Fruit fly (Drosophila melanogaster) whole organism, pupa: ENCODE results near the gene Acp36DE.

Experiments used
- CG10348 ChIP-seq: fragments of 200-800 bp; sonication (Bioruptor generic); IDR thresholded peaks from 2 replicates; pipeline ENCODE4 v1.3.6; 2022; ENCODE audit warnings: missing biosample characterization, missing genetic modification characterization
- CG12605 ChIP-seq: fragments of 200-800 bp; sonication (Bioruptor generic); IDR thresholded peaks from 2 replicates; pipeline ENCODE4 v1.3.6; 2022; ENCODE audit warnings: missing biosample characterization, missing genetic modification characterization
- CG13204 ChIP-seq: fragments of 200-800 bp; sonication (Bioruptor generic); optimal IDR thresholded peaks from 2 replicates; lab custom pipeline; 2018; ENCODE audit warnings: missing biosample characterization, mild to moderate bottlenecking, missing genetic modification characterization, moderate library complexity
- CG14655 ChIP-seq: fragments of 200-800 bp; sonication (Bioruptor generic); optimal IDR thresholded peaks from 3 replicates; lab custom pipeline; 2017; ENCODE audit warnings: mild to moderate bottlenecking, missing biosample characterization, missing genetic modification reagents, missing genetic modification characterization
- CG15710 ChIP-seq: fragments of 200-800 bp; sonication (Bioruptor generic); optimal IDR thresholded peaks from 2 replicates; lab custom pipeline; 2018; ENCODE audit warnings: missing biosample characterization, mild to moderate bottlenecking, missing genetic modification characterization, moderate library complexity
- CG17806 ChIP-seq: fragments of 200-800 bp; sonication (Bioruptor generic); optimal IDR thresholded peaks from 2 replicates; lab custom pipeline; 2018; ENCODE audit warnings: missing biosample characterization, mild to moderate bottlenecking, missing genetic modification characterization, moderate library complexity
- CG32121 ChIP-seq: fragments of 200-800 bp; sonication (Bioruptor generic); IDR thresholded peaks from 2 replicates; pipeline ENCODE4 v1.3.6; 2022; ENCODE audit warnings: missing biosample characterization, missing genetic modification characterization
- CG34367 ChIP-seq: fragments of 200-800 bp; sonication (Bioruptor generic); optimal IDR thresholded peaks from 2 replicates; lab custom pipeline; 2018; ENCODE audit warnings: missing biosample characterization, mild to moderate bottlenecking, missing genetic modification characterization
- CG4496 ChIP-seq: fragments of 200-800 bp; sonication (Bioruptor generic); IDR thresholded peaks from 3 replicates; pipeline ENCODE4 v1.3.6; 2022; ENCODE audit warnings: missing biosample characterization, missing genetic modification characterization
- CG8159 ChIP-seq: fragments of 200-800 bp; sonication (Bioruptor generic); optimal IDR thresholded peaks from 3 replicates; lab custom pipeline; 2018; ENCODE audit warnings: missing biosample characterization, mild to moderate bottlenecking, missing genetic modification characterization, moderate library complexity
- CG8301 ChIP-seq: fragments of 200-800 bp; sonication (Bioruptor generic); optimal IDR thresholded peaks from 2 replicates; lab custom pipeline; 2018; ENCODE audit warnings: missing biosample characterization, mild to moderate bottlenecking, missing genetic modification characterization
- CG9948 ChIP-seq: fragments of 200-800 bp; sonication (Bioruptor generic); optimal IDR thresholded peaks from 2 replicates; lab custom pipeline; 2018; ENCODE audit warnings: missing biosample characterization, mild to moderate bottlenecking, missing genetic modification characterization, moderate library complexity
- D1 ChIP-seq: fragments of 200-800 bp; sonication (Bioruptor generic); optimal IDR thresholded peaks from 2 replicates; lab custom pipeline; 2018; ENCODE audit warnings: missing biosample characterization, mild to moderate bottlenecking, missing genetic modification characterization, moderate library complexity
- EcR ChIP-seq: fragments of 200-800 bp; sonication (Bioruptor generic); optimal IDR thresholded peaks from 3 replicates; lab custom pipeline; 2019; ENCODE audit warnings: missing biosample characterization, missing genetic modification characterization, mild to moderate bottlenecking, moderate library complexity, missing genetic modification reagents
- Ets98B ChIP-seq: fragments of 200-800 bp; sonication (Bioruptor generic); IDR thresholded peaks from 2 replicates; pipeline ENCODE4 v1.3.6; 2022; ENCODE audit warnings: missing biosample characterization, missing genetic modification characterization
- Pif1A ChIP-seq: fragments of 200-800 bp; sonication (Bioruptor generic); optimal IDR thresholded peaks from 3 replicates; lab custom pipeline; 2016; ENCODE audit warnings: missing biosample characterization, missing genetic modification characterization
- Pif1B ChIP-seq: fragments of 200-800 bp; sonication (Bioruptor generic); optimal IDR thresholded peaks from 3 replicates; lab custom pipeline; 2016; ENCODE audit warnings: missing biosample characterization, missing genetic modification characterization
- Snoo ChIP-seq: fragments of 200-800 bp; sonication (Bioruptor generic); optimal IDR thresholded peaks from 3 replicates; lab custom pipeline; 2017; ENCODE audit warnings: missing biosample characterization, mild to moderate bottlenecking, missing genetic modification characterization, inconsistent platforms
- fd96Ca ChIP-seq: fragments of 200-800 bp; sonication (Bioruptor generic); IDR thresholded peaks from 3 replicates; pipeline ENCODE4 v1.3.6; 2022; ENCODE audit warnings: missing biosample characterization, missing genetic modification characterization
- gl ChIP-seq: fragments of 200-800 bp; sonication (Bioruptor generic); optimal IDR thresholded peaks from 2 replicates; lab custom pipeline; 2018; ENCODE audit warnings: missing biosample characterization, mild to moderate bottlenecking, missing genetic modification characterization
- rn ChIP-seq: fragments of 200-800 bp; sonication (Bioruptor generic); IDR thresholded peaks from 2 replicates; pipeline ENCODE4 v1.3.6; 2022; ENCODE audit warnings: missing biosample characterization, missing genetic modification characterization

Gene Acp36DE

DNA sequence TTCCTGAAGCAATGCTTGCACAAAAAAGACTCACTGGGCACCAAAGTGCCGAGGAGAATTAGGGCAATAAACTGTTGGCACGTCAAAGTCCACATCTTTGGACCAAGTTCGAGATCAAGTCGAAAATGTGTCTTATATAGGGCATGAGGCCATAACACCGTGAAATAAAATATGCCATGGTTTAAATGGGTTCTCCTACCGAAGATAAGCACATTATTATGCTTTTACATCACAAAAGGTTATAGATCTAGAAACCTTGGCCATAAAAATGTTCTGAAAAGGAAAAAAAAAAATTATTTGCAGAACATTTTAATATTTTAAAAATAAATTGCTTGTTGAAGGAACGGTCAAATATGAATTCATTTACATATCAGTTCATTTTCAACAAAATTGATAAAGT is at the start of gene Acp36DE:
Gene Acp36DE (minus strand): TSS at position 101 of the 400 bp plus-strand sequence.
- TF ChIP-seq CG12605 (GFP tag; lab: Robert Waterston, UW) (no peak), CG15710 (no peak), CG9948 (tag; lab: Kevin White, UChicago) (no peak), CG8301 (no peak), Ets98B (GFP tag; lab: Robert Waterston, UW) (no peak), gl (no peak), CG4496 (GFP tag; lab: Robert Waterston, UW) (no peak), Pif1A (GFP tag; lab: Kevin White, UChicago) (no peak), D1 (tag; lab: Kevin White, UChicago) (no peak), CG10348 (no peak), rn (GFP tag; lab: Robert Waterston, UW) (no peak), fd96Ca (no peak), Snoo (no peak), CG34367 (no peak)

DNA sequence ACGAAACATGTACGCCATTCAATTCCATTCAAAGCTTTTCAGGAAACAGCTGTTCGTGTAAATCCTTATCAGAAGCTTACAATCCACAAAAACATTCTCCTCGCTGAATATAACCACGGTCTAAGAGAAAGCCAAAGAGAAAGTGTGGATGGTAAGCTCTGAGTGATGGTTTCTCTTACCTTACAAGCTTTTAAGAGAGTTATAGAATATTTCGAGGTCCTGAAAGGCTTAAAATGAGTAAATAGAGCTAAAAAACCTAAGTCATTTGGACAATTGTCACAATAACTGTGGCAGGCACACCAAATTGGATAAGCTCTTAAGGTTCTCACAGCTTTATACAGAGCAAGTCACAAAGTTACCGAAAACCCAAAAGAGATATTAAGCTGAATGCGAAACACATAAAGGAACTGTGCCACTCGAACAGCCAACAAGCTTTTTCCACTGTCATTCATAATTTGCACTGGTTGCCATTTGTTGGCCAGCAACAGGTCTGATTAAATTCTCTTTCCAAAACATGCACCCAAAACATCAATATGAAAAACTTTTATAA is 36.5 kb upstream of the Acp36DE start:
- TF ChIP-seq CG15710: no peak
- TF ChIP-seq Ets98B (GFP tag; lab: Robert Waterston, UW): no peak
- TF ChIP-seq Pif1A (GFP tag; lab: Kevin White, UChicago): no peak
- no peak for TF ChIP-seq CG8159 (tag; lab: Kevin White, UChicago)
- no peak for TF ChIP-seq fd96Ca
- TF ChIP-seq CG13204: no peak
- no peak for TF ChIP-seq gl
- TF ChIP-seq CG4496 (GFP tag; lab: Robert Waterston, UW): no peak
- no peak for TF ChIP-seq Snoo
- no peak for TF ChIP-seq Pif1B (GFP tag; lab: Kevin White, UChicago)
- no peak for TF ChIP-seq rn (GFP tag; lab: Robert Waterston, UW)

dm6 chr2L:18389987-18390386 is 31.2 kb upstream of the Acp36DE start:
- no peak for TF ChIP-seq fd96Ca
- TF ChIP-seq CG12605 (GFP tag; lab: Robert Waterston, UW): no peak
- TF ChIP-seq CG17806 (tag; lab: Kevin White, UChicago): no peak
- no peak for TF ChIP-seq CG34367
- TF ChIP-seq CG8301: no peak

- TF ChIP-seq CG13204 (no peak), D1 (tag; lab: Kevin White, UChicago) (no peak), CG8159 (tag; lab: Kevin White, UChicago) (no peak), CG14655 (GFP tag; lab: Kevin White, UChicago) (no peak)
Observed at dm6 chr2L:18387749-18388148, 28.9 kb upstream of the Acp36DE start.

DNA sequence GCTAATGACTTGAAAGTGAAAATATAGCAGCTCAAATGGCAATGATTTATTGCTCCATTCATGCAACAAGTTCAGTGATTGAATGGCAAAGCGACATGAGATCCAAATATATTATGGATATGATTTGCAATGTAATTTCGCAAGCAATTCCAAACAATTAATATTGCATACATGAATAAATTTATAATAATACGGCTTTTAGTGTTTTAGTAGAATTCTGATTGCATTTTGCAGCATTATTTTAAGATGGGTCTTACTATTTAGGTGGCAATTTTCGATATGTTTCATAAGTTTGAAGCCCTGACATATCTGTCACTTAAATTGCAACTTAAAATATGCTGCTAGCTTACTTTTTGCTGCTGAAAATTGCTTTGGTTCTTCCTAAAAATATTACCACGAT is 19.5 kb upstream of the Acp36DE start, which contains the start of gene CG34171:
Gene CG34171 (plus strand): TSS at position 301 of the 400 bp plus-strand sequence.
- TF ChIP-seq CG15710 (no peak), CG8301 (no peak), CG9948 (tag; lab: Kevin White, UChicago) (no peak), CG17806 (tag; lab: Kevin White, UChicago) (no peak), fd96Ca (no peak), gl (no peak), CG13204 (no peak), CG32121 (GFP tag; lab: Robert Waterston, UW) (no peak), CG4496 (GFP tag; lab: Robert Waterston, UW) (no peak), CG12605 (GFP tag; lab: Robert Waterston, UW) (no peak), CG10348 (no peak), rn (GFP tag; lab: Robert Waterston, UW) (no peak), Snoo (no peak), D1 (tag; lab: Kevin White, UChicago) (no peak), Pif1A (GFP tag; lab: Kevin White, UChicago) (no peak), CG34367 (no peak), Ets98B (GFP tag; lab: Robert Waterston, UW) (no peak), CG8159 (tag; lab: Kevin White, UChicago) (no peak), EcR (GFP tag; lab: Kevin White, UChicago) (no peak), Pif1B (GFP tag; lab: Kevin White, UChicago) (no peak)

- peak; percentile 48 for TF ChIP-seq CG14655 (GFP tag; lab: Kevin White, UChicago)
- TF ChIP-seq CG8159 (tag; lab: Kevin White, UChicago): peak; percentile 32
- peak; percentile 6 for TF ChIP-seq CG15710
- TF ChIP-seq CG8301: peak; percentile 43
- TF ChIP-seq Ets98B (GFP tag; lab: Robert Waterston, UW): peak; percentile 14; the same call in 1 of the 2 replicates
- peak; percentile 35 for TF ChIP-seq Snoo
- no peak for TF ChIP-seq gl
- TF ChIP-seq CG9948 (tag; lab: Kevin White, UChicago): peak; percentile 23
- TF ChIP-seq CG4496 (GFP tag; lab: Robert Waterston, UW): 0 out of 3 replicates have a peak, but pooled peaks have one; percentile 44
- no peak for TF ChIP-seq EcR (GFP tag; lab: Kevin White, UChicago)
Observed at dm6 chr2L:18377109-18377508, 18.3 kb upstream of the Acp36DE start.

DNA sequence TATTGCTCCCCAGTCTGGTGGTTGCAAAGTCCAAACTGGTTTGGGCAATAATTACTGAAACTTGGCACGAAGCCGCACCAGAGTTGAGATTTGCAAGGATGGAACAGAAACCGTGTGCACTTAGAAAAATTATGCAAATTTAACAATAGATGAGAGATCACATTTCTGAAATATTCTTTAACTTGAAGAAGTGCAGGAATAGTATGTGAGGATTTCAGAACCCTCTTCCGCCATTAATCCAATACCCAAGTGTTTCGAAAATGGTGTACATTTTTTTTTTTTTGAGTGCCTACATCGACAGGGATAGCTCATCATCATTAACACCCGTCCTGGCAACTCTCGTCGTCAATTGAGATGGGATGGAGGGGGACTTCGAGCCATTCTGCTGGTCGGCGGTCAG is 13.3 kb upstream of the Acp36DE start:
- 0 out of 3 replicates have a peak, but pooled peaks have one; percentile 23 for TF ChIP-seq fd96Ca
- TF ChIP-seq D1 (tag; lab: Kevin White, UChicago): peak; percentile 31
- TF ChIP-seq CG9948 (tag; lab: Kevin White, UChicago): peak; percentile 65
- TF ChIP-seq EcR (GFP tag; lab: Kevin White, UChicago): no peak
- no peak for TF ChIP-seq CG10348
- TF ChIP-seq CG13204: peak; percentile 49
- peak; percentile 40 for TF ChIP-seq Snoo
- TF ChIP-seq CG8159 (tag; lab: Kevin White, UChicago): peak; percentile 75
- peak; percentile 70; the same call in 2 of the 3 replicates for TF ChIP-seq CG4496 (GFP tag; lab: Robert Waterston, UW)
- TF ChIP-seq Pif1A (GFP tag; lab: Kevin White, UChicago): peak; percentile 63
- no peak for TF ChIP-seq CG32121 (GFP tag; lab: Robert Waterston, UW)
- TF ChIP-seq CG12605 (GFP tag; lab: Robert Waterston, UW): peak; percentile 47; the same call in 1 of the 2 replicates
- peak; percentile 59 for TF ChIP-seq gl
- TF ChIP-seq rn (GFP tag; lab: Robert Waterston, UW): no peak
- TF ChIP-seq CG17806 (tag; lab: Kevin White, UChicago): peak; percentile 72
- TF ChIP-seq CG15710: peak; percentile 73
- no peak; the same call in 1 of the 2 replicates for TF ChIP-seq Ets98B (GFP tag; lab: Robert Waterston, UW)
- TF ChIP-seq Pif1B (GFP tag; lab: Kevin White, UChicago): peak; percentile 64
- TF ChIP-seq CG14655 (GFP tag; lab: Kevin White, UChicago): peak; percentile 54
- TF ChIP-seq CG8301: peak; percentile 53
- TF ChIP-seq CG34367: peak; percentile 60
